Worm (Caenorhabditis elegans): Measurements from ENCODE around the gene col-92.

- TF ChIP-seq snpc-4 (tag; optimal IDR thresholded peaks at IDR 0.05), result no peak
- no peak for TF ChIP-seq lin-13 (GFP tag; optimal IDR thresholded peaks at IDR 0.05)
- TF ChIP-seq mab-5 (tag; optimal IDR thresholded peaks at IDR 0.05), result no peak
- TF ChIP-seq nhr-11 (tag; optimal IDR thresholded peaks at IDR 0.05), result no peak
- no peak for TF ChIP-seq unc-62 (GFP tag; optimal IDR thresholded peaks at IDR 0.05)
- TF ChIP-seq skn-1 (tag; optimal IDR thresholded peaks at IDR 0.05), result no peak
- no peak for TF ChIP-seq nhr-25 (tag; optimal IDR thresholded peaks at IDR 0.05)
- no peak for TF ChIP-seq ama-1 (optimal IDR thresholded peaks at IDR 0.05)
- TF ChIP-seq unc-39 (tag; optimal IDR thresholded peaks at IDR 0.05), result no peak
- TF ChIP-seq ZK546.5 (tag; optimal IDR thresholded peaks at IDR 0.05), result no peak
- no peak for TF ChIP-seq nhr-237 (tag; optimal IDR thresholded peaks at IDR 0.05)
- no peak for TF ChIP-seq lin-39 (tag; optimal IDR thresholded peaks at IDR 0.05)
These were observed 22.7 kb downstream of the col-92 start for ce11 chrIII:10960387-10960786.
